Worm (Caenorhabditis elegans) whole organism, L3 larva: ENCODE results near the gene clec-83.

Source experiments
- ama-1 ChIP-seq: fragments of 150-350 bp; optimal IDR thresholded peaks from 2 replicates; lab custom pipeline; 2018
- ceh-82 ChIP-seq: fragments of 150-350 bp; optimal IDR thresholded peaks from 2 replicates; lab custom pipeline; 2014; ENCODE audit warnings: missing biosample characterization, missing genetic modification characterization
- elt-1 ChIP-seq: fragments of 150-350 bp; optimal IDR thresholded peaks from 2 replicates; lab custom pipeline; 2014; ENCODE audit warnings: missing biosample characterization, missing genetic modification characterization
- elt-3 ChIP-seq, 3 experiments: fragments of 150-350 bp in 1 of 3; sonication (generic microtip) in 2 of 3; optimal IDR thresholded peaks; 2 replicates in 2 of 3; 4 replicates in 1 of 3; lab custom pipeline; 2014 to 2017; ENCODE audit warnings: missing biosample characterization in 3 of 3, missing genetic modification characterization in 3 of 3
- mml-1 ChIP-seq: fragments of 150-350 bp; sonication (generic microtip); optimal IDR thresholded peaks from 3 replicates; lab custom pipeline; 2014; ENCODE audit warnings: missing biosample characterization, missing genetic modification characterization
- nfya-1 ChIP-seq: sonication (generic microtip); optimal IDR thresholded peaks from 2 replicates; lab custom pipeline; 2017; ENCODE audit warnings: missing genetic modification characterization, mild to moderate bottlenecking, missing compliant biosample characterization, antibody characterized with exemption, moderate library complexity; ENCODE audit not compliant: insufficient read depth
- nhr-67 ChIP-seq: fragments of 150-350 bp; optimal IDR thresholded peaks from 2 replicates; lab custom pipeline; 2014; ENCODE audit warnings: missing biosample characterization, missing genetic modification characterization
- pha-4 ChIP-seq: fragments of 150-350 bp; optimal IDR thresholded peaks from 2 replicates; lab custom pipeline; 2014; ENCODE audit warnings: missing biosample characterization, missing genetic modification reagents, missing genetic modification characterization
- skn-1 ChIP-seq: fragments of 150-350 bp; optimal IDR thresholded peaks from 2 replicates; lab custom pipeline; 2014; ENCODE audit warnings: missing biosample characterization, missing genetic modification characterization
- unc-62 ChIP-seq: fragments of 150-350 bp; sonication (generic microtip); optimal IDR thresholded peaks from 4 replicates; lab custom pipeline; 2014; ENCODE audit warnings: missing biosample characterization, missing genetic modification reagents, missing genetic modification characterization
- zag-1 ChIP-seq: fragments of 150-350 bp; optimal IDR thresholded peaks from 2 replicates; lab custom pipeline; 2014; ENCODE audit warnings: missing biosample characterization, missing genetic modification characterization

DNA sequence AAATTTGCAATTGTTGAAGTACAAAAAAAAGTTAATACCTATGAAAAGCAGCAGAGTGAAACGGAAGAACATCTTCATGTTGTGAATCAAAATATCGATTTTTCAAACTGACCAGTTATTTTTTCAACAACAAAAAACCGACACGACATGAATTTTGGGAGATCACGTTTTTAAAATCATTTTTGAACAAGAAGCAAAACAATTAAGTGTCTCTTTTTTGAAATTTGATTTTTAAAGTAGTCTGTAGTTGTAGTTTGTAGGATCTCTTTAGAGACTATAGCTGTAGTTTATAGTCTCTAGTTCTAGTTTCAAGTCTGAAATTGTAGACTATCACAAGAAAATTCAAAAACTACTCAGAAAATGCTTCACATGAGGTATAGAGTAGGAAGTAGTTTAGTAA, 2.6 kb upstream of the clec-83 start, which contains the start of gene Y54G2A.15:
- no peak for TF ChIP-seq pha-4 (tag; lab: Kevin White, UChicago)
- no peak for TF ChIP-seq zag-1 (tag; lab: Kevin White, UChicago)
- TF ChIP-seq nhr-67 (tag; lab: Kevin White, UChicago): no peak
- no peak for TF ChIP-seq ama-1 (lab: Kevin White, UChicago)
- TF ChIP-seq ceh-82 (tag; lab: Kevin White, UChicago): no peak
- TF ChIP-seq elt-3 (tag; optimal IDR thresholded peaks at IDR 0.05; lab: Kevin White, UChicago): no peak
- no peak for TF ChIP-seq nfya-1 (tag; lab: Kevin White, UChicago)
- TF ChIP-seq skn-1 (tag; lab: Kevin White, UChicago): no peak
- TF ChIP-seq elt-1 (tag; lab: Kevin White, UChicago): no peak
- TF ChIP-seq unc-62 (GFP tag; lab: Kevin White, UChicago): no peak
- TF ChIP-seq mml-1 (tag; lab: Kevin White, UChicago): no peak
